Fruit fly (Drosophila melanogaster): ENCODE results near the gene Akt.

Akt gene

DNA sequence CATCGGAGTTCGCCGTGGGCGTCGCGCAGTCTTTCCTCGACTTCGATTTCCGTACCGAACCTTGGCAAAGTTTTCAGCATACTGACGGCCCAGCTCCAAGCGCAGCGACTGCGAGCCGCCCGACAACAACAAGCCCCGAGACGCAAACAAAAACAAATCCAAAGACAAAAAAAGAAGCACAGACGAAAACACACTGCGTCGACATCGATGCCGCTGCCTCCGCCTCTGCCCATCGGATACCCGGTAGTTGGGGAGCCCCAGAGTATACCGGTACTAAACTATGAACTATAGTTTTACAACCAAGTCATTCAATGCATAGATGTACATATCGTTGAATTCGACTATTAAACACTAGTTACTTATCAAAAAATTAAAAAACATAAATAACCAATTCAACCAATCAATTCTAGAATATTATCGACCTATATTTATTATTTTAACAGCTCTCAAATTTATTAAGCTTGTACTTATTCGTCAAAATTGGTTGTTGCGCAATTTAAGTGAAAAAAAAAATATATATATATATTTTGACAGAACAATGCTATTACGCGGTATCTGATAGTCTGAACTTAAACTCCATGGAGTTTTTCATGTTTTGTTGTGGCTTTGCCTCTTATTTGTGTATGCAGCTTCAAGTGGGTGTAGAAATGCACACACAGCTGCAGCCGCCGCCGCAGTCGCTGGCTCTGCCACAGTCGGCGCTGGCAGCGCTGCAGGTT is 4.9 kb upstream of the Akt start (continued):
- peak; percentile 60 for TF ChIP-seq Met (GFP tag; optimal IDR thresholded peaks at IDR 0.05)
- TF ChIP-seq OdsH (GFP tag; optimal IDR thresholded peaks at IDR 0.05), result peak; percentile 87
- peak in 1 of 2 experiments; percentile 96 for TF ChIP-seq salr (GFP tag; optimal IDR thresholded peaks at IDR 0.05)
- TF ChIP-seq CG6792 (GFP tag; optimal IDR thresholded peaks at IDR 0.05), result peak; percentile 73
- TF ChIP-seq vri (GFP tag; optimal IDR thresholded peaks at IDR 0.05), result no peak
- peak; percentile 79 for TF ChIP-seq CG3032 (tag; optimal IDR thresholded peaks at IDR 0.05)
- peak; percentile 86 for TF ChIP-seq CG10631 (GFP tag; optimal IDR thresholded peaks at IDR 0.05)
- TF ChIP-seq CG6854 (GFP tag; optimal IDR thresholded peaks at IDR 0.05), result peak; percentile 26
- TF ChIP-seq fd59A (GFP tag; optimal IDR thresholded peaks at IDR 0.05), result peak; percentile 71

DNA sequence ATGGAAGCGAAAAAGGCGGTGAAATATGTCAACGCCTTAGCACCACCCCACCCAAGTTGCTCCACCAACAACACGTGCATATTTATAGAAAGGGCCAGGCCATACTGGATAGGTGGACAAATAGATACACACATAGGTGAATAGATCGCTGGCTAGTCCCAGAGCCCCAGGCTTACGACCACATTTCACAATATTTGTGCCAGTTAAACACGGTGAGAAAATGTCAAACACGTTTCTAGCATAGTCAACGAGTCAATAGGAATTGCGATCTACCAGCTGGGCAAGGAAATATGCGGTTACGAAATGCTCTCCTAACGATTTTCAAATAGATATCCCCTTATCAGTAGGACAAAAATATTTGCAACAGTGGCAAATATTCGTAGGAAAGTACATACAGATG is 4.1 kb upstream of the Akt start:
- peak; percentile 28 for TF ChIP-seq Eip78C (GFP tag)
- TF ChIP-seq Hr39 (GFP tag; optimal IDR thresholded peaks at IDR 0.05), result no peak
- peak; percentile 35 for TF ChIP-seq fkh (GFP tag; optimal IDR thresholded peaks at IDR 0.05)
- TF ChIP-seq CG32006 (GFP tag; optimal IDR thresholded peaks at IDR 0.05), result peak; percentile 17
- TF ChIP-seq CG10631 (GFP tag; optimal IDR thresholded peaks at IDR 0.05), result no peak
- no peak for TF ChIP-seq CG34406 (GFP tag; optimal IDR thresholded peaks at IDR 0.05)
- TF ChIP-seq Smox (GFP tag; optimal IDR thresholded peaks at IDR 0.05), result no peak
- TF ChIP-seq salr (GFP tag; optimal IDR thresholded peaks at IDR 0.05), result no peak

DNA sequence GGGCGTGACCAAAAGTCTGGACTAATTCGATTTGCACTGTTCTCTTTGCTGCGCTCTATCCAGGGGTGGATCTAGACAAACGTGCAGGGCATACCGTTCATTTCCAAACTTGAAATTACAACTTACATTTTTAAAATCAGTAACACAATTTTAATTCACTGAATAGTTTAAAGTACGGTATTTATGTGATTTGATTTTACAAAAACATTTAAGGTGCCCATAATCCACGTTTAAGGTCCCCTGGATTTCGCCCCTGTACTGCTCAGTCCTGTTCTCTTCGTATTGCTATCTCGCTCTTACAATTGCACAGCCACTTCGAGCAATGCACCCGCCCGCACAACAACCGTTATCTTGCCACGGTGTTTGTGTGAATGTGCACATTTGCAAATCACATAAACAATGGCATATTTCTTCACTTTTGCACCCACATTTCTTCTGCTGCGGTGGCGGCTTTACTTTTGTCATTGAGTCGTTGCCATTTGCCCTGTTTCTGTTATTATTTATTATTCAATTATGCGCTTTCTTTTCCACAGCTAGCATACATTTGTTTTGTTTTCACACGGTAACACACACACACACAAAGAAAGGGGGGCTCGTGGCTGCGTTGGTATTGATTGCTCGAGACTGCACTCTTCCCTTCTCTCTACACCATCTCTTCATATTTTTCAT is 1.2 kb upstream of the Akt start:
- TF ChIP-seq CG16779 (tag; optimal IDR thresholded peaks at IDR 0.05) (peak; percentile 97), Sox102F (GFP tag; optimal IDR thresholded peaks at IDR 0.05) (peak; percentile 99), ss (GFP tag; optimal IDR thresholded peaks at IDR 0.05) (peak; percentile 97 to 98), CG11902 (GFP tag; optimal IDR thresholded peaks at IDR 0.05) (peak; percentile 100), Smox (GFP tag; optimal IDR thresholded peaks at IDR 0.05) (peak; percentile 99), fd59A (GFP tag; optimal IDR thresholded peaks at IDR 0.05) (peak; percentile 99), CG3032 (tag; optimal IDR thresholded peaks at IDR 0.05) (peak; percentile 99), acj6 (GFP tag; optimal IDR thresholded peaks at IDR 0.05) (peak; percentile 99), CG6808 (GFP tag; optimal IDR thresholded peaks at IDR 0.05) (peak; percentile 97), Ets21C (GFP tag; optimal IDR thresholded peaks at IDR 0.05) (peak; percentile 99), achi (GFP tag; optimal IDR thresholded peaks at IDR 0.05) (peak; percentile 98), CG6792 (GFP tag; optimal IDR thresholded peaks at IDR 0.05) (peak; percentile 99), CG4318 (GFP tag; optimal IDR thresholded peaks at IDR 0.05) (peak; percentile 96), esn (GFP tag; optimal IDR thresholded peaks at IDR 0.05) (peak; percentile 99), CG31627 (GFP tag; optimal IDR thresholded peaks at IDR 0.05) (peak; percentile 99), Sox14 (GFP tag; optimal IDR thresholded peaks at IDR 0.05) (peak; percentile 99), CG10631 (GFP tag; optimal IDR thresholded peaks at IDR 0.05) (peak; percentile 99), eg (GFP tag; IDR thresholded peaks at IDR 0.05) (peak; percentile 98), Met (GFP tag; optimal IDR thresholded peaks at IDR 0.05) (peak; percentile 99), topi (GFP tag; optimal IDR thresholded peaks at IDR 0.05) (peak; percentile 99), CG10669 (GFP tag; optimal IDR thresholded peaks at IDR 0.05) (peak; percentile 99), CG1621 (tag; optimal IDR thresholded peaks at IDR 0.05) (peak; percentile 98), Hr39 (GFP tag; optimal IDR thresholded peaks at IDR 0.05) (peak; percentile 99), CG11294 (GFP tag; IDR thresholded peaks at IDR 0.05) (peak; percentile 97), lz (GFP tag; optimal IDR thresholded peaks at IDR 0.05) (peak; percentile 99), fd85E (GFP tag; optimal IDR thresholded peaks at IDR 0.05) (peak; percentile 96), Sox15 (GFP tag; optimal IDR thresholded peaks at IDR 0.05) (peak; percentile 98), CG8632 (GFP tag; optimal IDR thresholded peaks at IDR 0.05) (peak; percentile 98), pdm3 (GFP tag; optimal IDR thresholded peaks at IDR 0.05) (peak; percentile 99), CG6854 (GFP tag; optimal IDR thresholded peaks at IDR 0.05) (peak; percentile 98), fkh (GFP tag; optimal IDR thresholded peaks at IDR 0.05) (no peak), CG6163 (GFP tag; IDR thresholded peaks at IDR 0.05) (peak; percentile 99), spab (GFP tag; optimal IDR thresholded peaks at IDR 0.05) (peak; percentile 98), Blimp-1 (GFP tag; optimal IDR thresholded peaks at IDR 0.05) (peak; percentile 95), CG9139 (GFP tag; optimal IDR thresholded peaks at IDR 0.05) (peak; percentile 97), Ets96B (tag; optimal IDR thresholded peaks at IDR 0.05) (peak; percentile 99), Eip93F (GFP tag; optimal IDR thresholded peaks at IDR 0.05) (peak; percentile 94), CG8119 (GFP tag; IDR thresholded peaks at IDR 0.05) (peak; percentile 97)

All from whole organism, prepupa.